Worm (Caenorhabditis elegans): ENCODE data around the gene str-99.

DNA sequence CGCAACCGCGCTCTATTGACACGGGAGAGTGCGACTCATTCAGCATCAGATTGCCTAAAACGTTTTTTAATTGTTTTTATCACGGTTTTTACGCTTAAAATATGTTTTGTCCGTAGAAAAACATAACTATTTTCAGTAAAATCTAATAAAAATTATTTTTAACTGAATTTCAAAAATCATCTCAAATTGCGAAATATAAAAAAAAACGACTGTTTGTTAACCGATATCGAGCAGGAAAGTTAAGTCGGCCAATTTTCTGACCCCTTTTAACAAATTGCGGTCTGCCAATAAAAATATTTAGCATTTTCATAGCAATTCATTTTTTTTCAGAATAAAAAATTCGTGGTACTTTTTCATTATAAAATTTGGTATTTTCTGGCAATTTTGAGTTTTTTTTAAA is 37.8 kb downstream of the str-99 start:
- TF ChIP-seq W03F9.2 (tag; optimal IDR thresholded peaks at IDR 0.05) (no peak), him-1 (tag; optimal IDR thresholded peaks at IDR 0.05) (no peak), dao-5 (tag; optimal IDR thresholded peaks at IDR 0.05) (no peak)

Data from whole organism, L4/young adult.